Fruit fly (Drosophila melanogaster) ovary, adult (tissue): ENCODE results near the gene gdrd.

Source experiments
- CG17801 ChIP-seq: fragments of 200-800 bp; optimal IDR thresholded peaks from 2 replicates; lab custom pipeline; 2019; ENCODE audit warnings: missing biosample characterization, mild to moderate bottlenecking, missing genetic modification characterization, moderate library complexity; ENCODE audit not compliant: partially characterized antibody

gdrd gene

DNA sequence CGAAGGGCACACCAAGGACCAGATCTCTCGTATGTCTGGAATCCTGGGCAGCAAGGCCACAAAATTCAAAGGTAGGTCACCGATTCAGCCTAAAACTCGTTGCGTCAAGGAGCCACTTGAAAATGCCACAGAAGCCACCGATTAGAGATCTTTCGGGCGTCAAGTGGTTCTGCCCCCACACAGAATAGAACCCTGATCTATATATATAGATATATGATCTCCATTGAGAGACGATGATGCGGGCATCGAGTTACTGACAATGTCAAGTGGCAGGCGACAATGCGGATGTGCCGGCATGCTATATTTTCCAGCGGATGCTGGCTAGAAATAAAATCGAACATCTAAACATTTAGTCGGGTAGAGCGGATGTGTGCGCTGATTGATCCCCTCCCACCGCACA lies 26.8 kb upstream of the gdrd start:
- no peak for TF ChIP-seq CG17801 (GFP tag; lab: Kevin White, UChicago)

DNA sequence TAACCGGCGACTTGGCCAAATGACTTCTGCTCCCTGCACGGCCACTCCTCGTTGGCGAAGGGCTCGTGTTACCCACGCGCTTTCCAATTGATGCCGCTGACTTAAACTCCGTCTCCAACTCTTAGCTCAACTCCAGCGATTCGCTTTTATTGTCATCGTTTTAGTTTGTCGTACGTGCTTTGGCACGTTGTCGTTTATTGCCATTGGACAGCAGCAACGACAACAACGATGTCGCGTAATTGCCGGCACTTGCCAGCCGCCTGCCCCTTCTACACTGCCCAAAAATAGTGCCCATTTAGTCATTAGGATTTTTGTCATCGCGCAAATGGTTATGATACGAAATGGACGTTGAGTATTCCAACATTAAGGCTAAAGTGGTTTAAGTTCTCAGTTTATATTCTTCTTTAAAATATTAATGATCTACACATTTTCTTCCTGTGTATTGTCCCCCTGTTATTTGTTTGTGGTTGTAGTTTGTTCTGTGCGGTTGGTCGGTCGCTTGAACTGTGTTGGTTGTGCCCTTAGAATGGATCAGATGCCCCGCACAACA lies 25.3 kb upstream of the gdrd start:
- peak; percentile 40 for TF ChIP-seq CG17801 (GFP tag; lab: Kevin White, UChicago)

DNA sequence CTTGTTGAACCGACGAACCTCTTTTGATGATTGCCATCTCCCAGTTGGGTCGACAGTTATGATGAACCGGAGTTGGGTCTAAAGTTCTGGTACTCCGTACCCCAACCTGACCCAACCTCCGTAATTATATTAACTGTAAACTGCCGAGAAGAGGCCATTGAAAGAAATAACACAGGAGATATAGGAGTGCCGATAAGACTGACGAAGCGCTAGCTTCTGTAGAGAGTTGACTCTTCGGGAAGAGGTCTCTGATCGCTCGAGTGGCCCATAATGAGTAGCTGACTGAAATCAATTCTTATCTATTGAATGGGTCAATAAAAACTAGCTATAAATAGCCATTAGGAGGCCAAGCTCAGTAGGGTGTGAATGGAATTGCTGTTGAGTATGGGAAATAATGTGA lies 22.5 kb upstream of the gdrd start:
- TF ChIP-seq CG17801 (GFP tag; lab: Kevin White, UChicago) = no peak

DNA sequence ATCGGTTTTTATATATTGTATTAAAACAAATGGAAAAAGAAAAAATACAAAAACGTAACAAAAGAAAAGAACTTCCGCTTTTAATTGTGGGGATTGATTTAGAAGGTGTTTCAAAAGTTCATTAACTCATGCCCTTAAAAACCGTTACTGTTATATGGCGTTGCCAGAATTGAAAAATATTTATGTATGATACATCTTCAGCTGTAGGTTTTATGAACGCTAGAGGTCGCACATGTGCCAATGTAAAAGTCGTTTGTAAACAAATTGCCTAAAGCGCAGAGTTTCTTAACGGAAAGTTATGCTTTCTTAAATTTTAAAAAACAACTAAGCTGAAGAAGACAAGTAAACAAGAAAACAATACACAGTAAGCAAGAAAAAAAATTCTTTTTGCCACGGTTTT lies 19.6 kb upstream of the gdrd start:
- no peak for TF ChIP-seq CG17801 (GFP tag; lab: Kevin White, UChicago)

- TF ChIP-seq CG17801 (GFP tag; lab: Kevin White, UChicago) = no peak
Measured at dm6 chr3L:14672387-14673110, 18.6 kb upstream of the gdrd start, which contains the start of the genes CG43121 and ome. TSS of gene CG43121 (minus strand) at chr3L:14672437. TSS of gene ome (plus strand) at chr3L:14672839.

DNA sequence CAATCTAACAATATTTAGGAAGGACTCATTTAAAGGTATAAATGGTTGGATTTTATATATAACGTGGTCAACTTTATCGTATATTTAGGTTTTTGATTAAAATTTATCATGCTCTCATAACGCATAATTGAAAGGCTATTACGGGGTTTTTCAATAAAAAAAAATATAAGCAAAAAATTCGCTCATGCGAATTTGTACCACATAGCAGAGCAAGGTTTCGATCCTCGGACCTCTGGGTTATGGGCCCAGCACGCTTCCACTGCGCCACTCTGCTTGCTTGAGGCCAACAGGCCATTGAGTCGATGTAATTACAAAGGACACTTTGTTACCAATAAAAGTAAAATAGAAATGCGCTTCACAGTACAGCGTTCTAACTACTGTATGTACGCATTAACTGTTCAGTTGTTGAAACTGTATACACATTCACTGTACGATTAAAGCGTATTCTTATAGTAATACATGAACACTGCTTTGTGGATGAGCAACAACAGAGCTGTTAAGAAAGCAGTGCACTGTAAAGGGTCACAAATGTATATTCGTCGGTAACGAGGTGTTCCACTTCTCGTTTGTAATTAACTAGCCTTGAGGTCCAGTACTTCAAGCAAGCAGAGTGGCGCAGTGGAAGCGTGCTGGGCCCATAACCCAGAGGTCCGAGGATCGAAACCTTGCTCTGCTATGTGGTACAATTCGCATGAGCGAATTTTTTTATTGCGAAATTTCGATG lies 17.2 kb upstream of the gdrd start:
- TF ChIP-seq CG17801 (GFP tag; lab: Kevin White, UChicago) = peak; percentile 38

- TF ChIP-seq CG17801 (GFP tag; lab: Kevin White, UChicago) = no peak
Measured at dm6 chr3L:14678097-14678679, 13.0 kb upstream of the gdrd start, which contains the start of gene CG4914. TSS of gene CG4914 (minus strand) at chr3L:14678147.

DNA sequence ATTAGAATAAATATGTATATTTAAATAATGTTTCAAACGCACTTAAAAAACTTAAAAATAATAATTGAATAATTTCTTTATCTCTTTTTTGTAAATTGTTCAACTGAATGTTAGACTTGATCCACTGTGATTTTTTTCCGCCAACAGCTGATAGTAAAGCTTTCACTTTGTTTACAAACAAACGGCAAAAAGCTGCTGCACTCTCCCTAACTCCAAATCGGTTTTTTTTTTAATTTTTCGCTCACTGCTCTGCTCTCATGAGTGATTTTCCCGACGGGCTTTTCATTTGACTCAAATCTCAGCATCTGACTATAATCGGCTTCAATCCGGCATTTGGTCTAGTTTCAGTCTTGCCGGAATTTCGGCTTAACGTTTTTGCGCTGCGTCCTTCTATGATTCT lies 9.6 kb upstream of the gdrd start:
- TF ChIP-seq CG17801 (GFP tag; lab: Kevin White, UChicago) = no peak

dm6 chr3L:14684468-14684867 lies 6.7 kb upstream of the gdrd start, which contains the start of gene Dnaaf6:
TSS of gene Dnaaf6 (plus strand) at chr3L:14684768.
- TF ChIP-seq CG17801 (GFP tag; lab: Kevin White, UChicago) = no peak

DNA sequence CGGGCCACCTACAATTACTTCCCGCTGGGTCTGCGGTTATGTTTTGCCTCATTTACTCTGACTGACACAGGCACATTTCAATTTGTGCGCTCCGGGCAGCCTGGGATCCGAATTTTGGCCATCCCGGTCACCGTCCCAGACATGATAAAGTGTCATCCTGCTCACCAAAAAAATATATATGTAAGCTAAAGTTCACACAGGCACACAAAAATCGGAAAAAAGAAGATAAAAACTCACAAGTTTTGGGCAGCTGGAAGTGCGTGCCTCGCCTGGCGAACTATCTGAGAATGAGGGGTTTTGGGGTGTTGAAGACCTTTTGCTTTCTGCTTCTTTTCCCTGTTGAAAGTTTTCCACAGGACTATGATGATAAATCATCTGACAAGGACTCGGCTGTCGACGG lies 4.9 kb upstream of the gdrd start:
- TF ChIP-seq CG17801 (GFP tag; lab: Kevin White, UChicago) = no peak

dm6 chr3L:14697005-14697404 lies 5.9 kb downstream of the gdrd start, which contains the start of gene CG13474:
TSS of gene CG13474 (minus strand) at chr3L:14697105.
- TF ChIP-seq CG17801 (GFP tag; lab: Kevin White, UChicago) = no peak

DNA sequence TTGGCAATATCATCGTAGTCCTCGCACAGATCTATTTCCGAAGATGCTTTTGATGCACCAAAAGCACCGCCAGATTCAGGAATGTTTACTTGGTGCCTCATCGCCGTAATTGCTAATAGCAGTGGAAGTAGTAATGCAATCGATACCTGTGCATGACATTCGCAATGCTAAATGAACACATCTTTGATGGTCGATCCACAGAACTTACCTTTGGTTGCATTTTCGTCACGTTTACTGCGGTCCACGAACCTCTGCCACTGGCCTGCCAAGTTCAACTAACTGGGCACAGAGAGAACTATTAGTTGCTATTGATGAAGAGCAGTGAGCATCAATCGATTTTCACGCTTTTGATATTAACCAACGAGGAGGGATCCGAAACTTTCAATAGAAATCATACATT lies 10.4 kb downstream of the gdrd start, which contains the start of gene CG17177:
CG17177 (minus strand) TSS at position 101 of the 400 bp plus-strand sequence.
- TF ChIP-seq CG17801 (GFP tag; lab: Kevin White, UChicago) = no peak

DNA sequence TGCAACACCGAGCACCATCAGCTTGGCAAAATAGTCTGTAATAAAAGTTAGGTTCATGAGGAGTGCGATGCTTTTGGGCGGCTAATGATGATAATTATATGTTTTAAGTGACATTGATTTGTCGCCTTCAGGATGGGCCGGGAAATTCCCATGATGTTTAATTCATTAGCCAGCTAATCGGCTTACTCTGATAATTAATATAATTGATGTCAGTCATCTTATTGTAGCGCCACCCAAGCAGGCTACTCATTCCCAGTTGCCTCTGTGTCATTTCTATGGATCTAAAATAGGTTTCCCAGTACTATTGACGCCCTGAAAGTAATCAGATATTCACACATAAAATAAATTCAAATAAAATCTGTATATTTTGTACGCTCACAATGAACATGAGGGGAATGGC lies 14.0 kb downstream of the gdrd start, which contains the start of gene CG13476:
CG13476 (plus strand) TSS at position 301 of the 400 bp plus-strand sequence.
- no peak for TF ChIP-seq CG17801 (GFP tag; lab: Kevin White, UChicago)

DNA sequence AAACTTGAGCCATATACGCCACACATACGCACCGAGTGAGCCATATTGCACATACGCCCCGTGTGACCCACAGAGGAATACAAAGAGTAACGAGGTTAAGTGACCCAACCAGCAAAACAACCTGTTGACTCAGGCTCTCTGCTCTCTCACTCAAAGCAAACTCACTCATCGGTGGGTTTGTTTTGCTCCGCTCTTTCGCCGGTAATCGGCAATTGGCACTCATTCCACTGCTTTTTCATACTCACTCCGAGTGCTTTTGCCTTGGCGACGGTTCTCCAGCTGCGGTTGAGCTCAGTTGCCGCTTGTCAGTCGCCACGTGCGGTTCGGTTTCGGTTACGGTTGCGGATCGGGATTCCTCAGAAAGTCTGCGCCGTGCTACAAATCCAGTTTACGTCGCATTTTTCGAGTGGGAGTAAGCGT lies 15.3 kb downstream of the gdrd start:
- peak; percentile 24 for TF ChIP-seq CG17801 (GFP tag; lab: Kevin White, UChicago)

- TF ChIP-seq CG17801 (GFP tag; lab: Kevin White, UChicago) = no peak
Measured at dm6 chr3L:14708053-14708452, 16.9 kb downstream of the gdrd start.
